Fruit fly (Drosophila melanogaster): ENCODE data around the gene CG7542.
A peak's percentile ranks its signal among the peaks of the same experiment; 100 is the strongest.

The CG7542 gene

DNA sequence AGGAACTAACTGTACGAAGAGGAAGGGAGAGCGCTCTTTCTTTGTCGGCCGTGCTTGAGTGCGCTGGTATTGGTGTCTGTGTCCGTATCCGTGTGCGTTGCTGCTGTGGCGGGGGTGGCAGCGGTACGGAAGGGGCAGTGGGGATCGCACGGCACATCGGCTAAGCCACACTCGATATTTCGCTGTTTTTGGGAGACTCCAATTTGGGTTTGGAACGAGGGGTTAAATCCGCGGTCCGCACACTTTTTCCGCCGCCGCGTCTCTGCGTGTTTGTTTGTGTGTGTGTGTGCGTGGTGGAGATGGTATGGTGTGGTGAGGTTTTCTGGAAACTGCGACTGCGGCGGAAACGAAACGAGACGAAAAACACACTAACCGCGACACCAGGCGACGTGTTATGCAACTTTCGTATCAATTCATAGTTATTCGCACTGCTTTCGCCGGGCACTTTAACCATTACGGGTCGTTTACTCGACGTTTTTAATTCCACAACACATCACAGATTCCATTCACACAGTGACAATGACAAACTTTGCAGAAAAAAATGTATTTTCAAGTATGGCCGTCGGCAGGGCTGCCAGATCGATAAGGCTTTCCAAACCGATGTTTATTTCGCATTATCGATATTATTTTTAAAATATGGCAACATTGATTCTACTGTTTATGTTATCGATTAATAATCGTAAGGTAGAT, 7.7 kb downstream of the CG7542 start, which contains the start of gene CycT (continued):
- TF ChIP-seq Oli (tag; optimal IDR thresholded peaks at IDR 0.05): no peak
- TF ChIP-seq CG7786 (GFP tag; optimal IDR thresholded peaks at IDR 0.05): no peak
- no peak for TF ChIP-seq CG2678 (tag; optimal IDR thresholded peaks at IDR 0.05)
- TF ChIP-seq CG33213 (GFP tag; optimal IDR thresholded peaks at IDR 0.05): peak; percentile 10
- peak; percentile 59 for TF ChIP-seq Nf-YC (tag; optimal IDR thresholded peaks at IDR 0.05)
- peak; percentile 95 for TF ChIP-seq amos (GFP tag; IDR thresholded peaks at IDR 0.05; ENCODE audit: partially characterized antibody)
- peak; percentile 91 for TF ChIP-seq CG13287 (GFP tag; IDR thresholded peaks at IDR 0.05; ENCODE audit: partially characterized antibody)
- peak; percentile 36 for TF ChIP-seq tna (GFP tag; IDR thresholded peaks at IDR 0.05; ENCODE audit: partially characterized antibody)
- no peak for TF ChIP-seq repo (GFP tag; optimal IDR thresholded peaks at IDR 0.05)

DNA sequence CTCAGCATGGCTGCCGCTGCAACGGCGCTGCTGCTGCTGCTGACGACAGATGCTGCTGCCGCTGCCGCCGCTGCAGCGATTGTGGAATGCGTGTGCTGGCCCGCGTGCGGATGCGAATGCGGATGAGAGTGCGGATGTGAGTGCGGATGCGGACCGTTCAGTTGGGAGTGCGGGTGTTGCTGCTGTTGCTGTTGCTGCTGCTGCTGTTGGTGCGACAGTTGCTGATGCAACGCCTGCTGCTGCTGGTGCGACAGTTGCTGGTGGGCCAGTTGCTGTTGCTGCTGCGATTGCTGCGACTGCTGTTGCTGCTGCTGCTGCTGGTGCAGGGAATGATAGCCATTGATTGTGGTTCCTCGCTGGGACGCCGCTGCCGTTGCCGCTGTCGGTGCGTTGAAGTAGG, 12.6 kb downstream of the CG7542 start:
- TF ChIP-seq Ets65A (GFP tag) (no peak), H15 (GFP tag; IDR thresholded peaks at IDR 0.05) (no peak), CG13287 (GFP tag; IDR thresholded peaks at IDR 0.05; ENCODE audit: partially characterized antibody) (no peak), mam (GFP tag; optimal IDR thresholded peaks at IDR 0.05) (no peak), stwl (tag; optimal IDR thresholded peaks at IDR 0.05) (no peak), CG31388 (GFP tag; optimal IDR thresholded peaks at IDR 0.05) (no peak), yki (optimal IDR thresholded peaks at IDR 0.05) (no peak), bigmax (GFP tag; optimal IDR thresholded peaks at IDR 0.05) (no peak), Dfd (GFP tag; optimal IDR thresholded peaks at IDR 0.05) (peak in 1 of 2 experiments; percentile 18), CG33557 (GFP tag; optimal IDR thresholded peaks at IDR 0.05) (no peak), CG9797 (GFP tag; optimal IDR thresholded peaks at IDR 0.05) (no peak), CG8478 (optimal IDR thresholded peaks at IDR 0.05) (peak; percentile 81), ttk (GFP tag; IDR thresholded peaks at IDR 0.05) (no peak), Elba2 (GFP tag; optimal IDR thresholded peaks at IDR 0.05) (no peak), Drgx (GFP tag; IDR thresholded peaks at IDR 0.05) (0 out of 2 replicates have a peak, but pooled peaks have one; percentile 25), CG8765 (GFP tag; IDR thresholded peaks at IDR 0.05) (no peak), Sry-β (GFP tag; optimal IDR thresholded peaks at IDR 0.05) (no peak), Hr39 (optimal IDR thresholded peaks at IDR 0.05) (peak; percentile 42), trh (GFP tag; optimal IDR thresholded peaks at IDR 0.05) (no peak), CG2875 (GFP tag; optimal IDR thresholded peaks at IDR 0.05) (no peak), Sox102F (GFP tag; optimal IDR thresholded peaks at IDR 0.05) (no peak), CG13775 (GFP tag; optimal IDR thresholded peaks at IDR 0.05) (peak; percentile 90), Pdp1 (GFP tag; optimal IDR thresholded peaks at IDR 0.05) (no peak)

DNA sequence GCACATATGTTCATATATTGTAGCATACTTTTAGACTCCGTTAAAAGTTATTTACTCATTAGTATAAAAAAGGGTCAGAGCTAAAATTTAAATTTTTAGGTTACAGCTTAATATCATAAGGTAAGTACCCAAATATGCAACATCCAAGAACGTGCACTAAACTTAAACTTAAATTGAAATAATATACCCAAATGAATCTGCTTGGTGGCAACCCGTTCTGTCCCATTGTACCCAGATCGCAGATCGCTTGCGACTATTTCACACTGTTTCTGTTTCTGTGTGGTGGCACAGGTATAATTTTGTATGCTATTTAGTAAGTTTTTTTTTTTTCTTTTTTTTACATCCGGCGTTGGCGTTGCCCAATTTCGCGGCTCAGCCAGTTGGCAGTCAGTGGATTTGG, 13.5 kb downstream of the CG7542 start:
- TF ChIP-seq tx (GFP tag; optimal IDR thresholded peaks at IDR 0.05): no peak
- peak; percentile 75 for TF ChIP-seq sens (GFP tag)
- no peak for TF ChIP-seq CG2889 (GFP tag; IDR thresholded peaks at IDR 0.05)
- no peak for TF ChIP-seq CG10543 (GFP tag; optimal IDR thresholded peaks at IDR 0.05)
- TF ChIP-seq CG7271 (tag; optimal IDR thresholded peaks at IDR 0.05): no peak
- no peak for TF ChIP-seq CG6272 (GFP tag; IDR thresholded peaks at IDR 0.05)
- no peak for TF ChIP-seq caup (GFP tag; optimal IDR thresholded peaks at IDR 0.05; ENCODE audit: severe bottlenecking)
- TF ChIP-seq CG32772 (GFP tag; IDR thresholded peaks at IDR 0.05): 0 out of 2 replicates have a peak, but pooled peaks have one; percentile 24
- 0 out of 3 replicates have a peak, but pooled peaks have one; percentile 27 for TF ChIP-seq zfh1 (GFP tag; IDR thresholded peaks at IDR 0.05)
- no peak for TF ChIP-seq CG4360 (GFP tag; IDR thresholded peaks at IDR 0.05)
- TF ChIP-seq CG3726 (GFP tag; IDR thresholded peaks at IDR 0.05): no peak
- TF ChIP-seq CG12942 (GFP tag; optimal IDR thresholded peaks at IDR 0.05): no peak
- peak; percentile 70 for TF ChIP-seq CG4707 (GFP tag; optimal IDR thresholded peaks at IDR 0.05)
- peak; percentile 8 for TF ChIP-seq Med (GFP tag)
- no peak for TF ChIP-seq sd (tag; optimal IDR thresholded peaks at IDR 0.05)
- TF ChIP-seq da (GFP tag; optimal IDR thresholded peaks at IDR 0.05): no peak
- no peak for TF ChIP-seq pzg (GFP tag; optimal IDR thresholded peaks at IDR 0.05)
- no peak for TF ChIP-seq kah (GFP tag; optimal IDR thresholded peaks at IDR 0.05)
- no peak for TF ChIP-seq Atf-2 (GFP tag; optimal IDR thresholded peaks at IDR 0.05)
- peak; percentile 59; the same call in 2 of the 3 replicates for TF ChIP-seq row (GFP tag; IDR thresholded peaks at IDR 0.05)

Data from whole organism, embryonic.